Worm (Caenorhabditis elegans) whole organism, mixed stage, embryonic: ENCODE results near the gene C49C3.21.

ENCODE experiments used
- bed-3 ChIP-seq: fragments of 200-800 bp; sonication (Bioruptor generic); optimal IDR thresholded peaks from 3 replicates; lab custom pipeline; 2018; ENCODE audit warnings: mild to moderate bottlenecking, missing genetic modification characterization, moderate library complexity, missing compliant biosample characterization
- ceh-39 ChIP-seq: fragments of 150-350 bp; optimal IDR thresholded peaks from 2 replicates; lab custom pipeline; 2014; ENCODE audit warnings: missing biosample characterization, missing genetic modification characterization
- ceh-83 ChIP-seq: fragments of 200-800 bp; sonication (Bioruptor generic); optimal IDR thresholded peaks from 2 replicates; lab custom pipeline; 2018; ENCODE audit warnings: mild to moderate bottlenecking, missing genetic modification characterization, missing compliant biosample characterization
- ces-1 ChIP-seq: fragments of 150-350 bp; optimal IDR thresholded peaks from 2 replicates; lab custom pipeline; 2014; ENCODE audit warnings: missing biosample characterization, missing genetic modification reagents, missing genetic modification characterization
- cnd-1 ChIP-seq: fragments of 200-800 bp; sonication (Bioruptor generic); optimal IDR thresholded peaks from 2 replicates; lab custom pipeline; 2018; ENCODE audit warnings: mild to moderate bottlenecking, missing genetic modification characterization, missing compliant biosample characterization
- elt-1 ChIP-seq: sonication (generic microtip); optimal IDR thresholded peaks from 2 replicates; lab custom pipeline; 2017; ENCODE audit warnings: missing genetic modification characterization, mild to moderate bottlenecking, missing compliant biosample characterization, antibody characterized with exemption, moderate library complexity, borderline replicate concordance; ENCODE audit not compliant: insufficient read depth
- elt-3 ChIP-seq: fragments of 150-350 bp; optimal IDR thresholded peaks from 2 replicates; lab custom pipeline; 2014; ENCODE audit warnings: missing biosample characterization, missing genetic modification characterization
- flh-1 ChIP-seq: fragments of 200-800 bp; sonication (Bioruptor generic); optimal IDR thresholded peaks from 2 replicates; lab custom pipeline; 2018; ENCODE audit warnings: mild to moderate bottlenecking, missing genetic modification characterization, moderate library complexity, missing compliant biosample characterization
- ham-2 ChIP-seq: fragments of 200-800 bp; sonication (Bioruptor generic); optimal IDR thresholded peaks from 2 replicates; lab custom pipeline; 2018; ENCODE audit warnings: mild to moderate bottlenecking, missing genetic modification characterization, missing compliant biosample characterization
- hlh-1 ChIP-seq: fragments of 150-350 bp; optimal IDR thresholded peaks from 2 replicates; lab custom pipeline; 2014; ENCODE audit warnings: missing biosample characterization, missing genetic modification reagents, missing genetic modification characterization
- lin-13 ChIP-seq: fragments of 150-350 bp; optimal IDR thresholded peaks from 2 replicates; lab custom pipeline; 2014; ENCODE audit warnings: missing biosample characterization, missing genetic modification characterization
- lin-32 ChIP-seq: fragments of 200-800 bp; sonication (Bioruptor generic); optimal IDR thresholded peaks from 2 replicates; lab custom pipeline; 2018; ENCODE audit warnings: mild to moderate bottlenecking, missing genetic modification characterization, missing compliant biosample characterization
- lsy-2 ChIP-seq: fragments of 150-350 bp; optimal IDR thresholded peaks from 2 replicates; lab custom pipeline; 2014; ENCODE audit warnings: missing biosample characterization, missing genetic modification characterization
- mep-1 ChIP-seq: fragments of 150-350 bp; optimal IDR thresholded peaks from 2 replicates; lab custom pipeline; 2017; ENCODE audit warnings: missing biosample characterization, missing genetic modification reagents, missing genetic modification characterization, inconsistent platforms
- mls-2 ChIP-seq: sonication (generic microtip); optimal IDR thresholded peaks from 2 replicates; lab custom pipeline; 2016; ENCODE audit warnings: mild to moderate bottlenecking, missing genetic modification characterization, moderate library complexity, missing compliant biosample characterization
- nhr-12 ChIP-seq: fragments of 150-350 bp; optimal IDR thresholded peaks from 2 replicates; lab custom pipeline; 2014; ENCODE audit warnings: missing biosample characterization, missing genetic modification characterization
- nhr-2 ChIP-seq: fragments of 150-350 bp; optimal IDR thresholded peaks from 2 replicates; lab custom pipeline; 2014; ENCODE audit warnings: missing biosample characterization, missing genetic modification characterization
- nhr-237 ChIP-seq: fragments of 150-350 bp; optimal IDR thresholded peaks from 2 replicates; lab custom pipeline; 2014; ENCODE audit warnings: missing biosample characterization, missing genetic modification characterization
- nhr-28 ChIP-seq: fragments of 150-350 bp; optimal IDR thresholded peaks from 2 replicates; lab custom pipeline; 2014; ENCODE audit warnings: missing biosample characterization, missing genetic modification characterization
- nhr-76 ChIP-seq: sonication (generic microtip); optimal IDR thresholded peaks from 2 replicates; lab custom pipeline; 2017; ENCODE audit warnings: missing biosample characterization, missing genetic modification characterization
- pha-4 ChIP-seq: fragments of 150-350 bp; optimal IDR thresholded peaks from 2 replicates; lab custom pipeline; 2018; ENCODE audit warnings: missing biosample characterization, missing genetic modification reagents, missing genetic modification characterization
- sem-2 ChIP-seq: fragments of 200-800 bp; sonication (Bioruptor generic); optimal IDR thresholded peaks from 2 replicates; lab custom pipeline; 2018; ENCODE audit warnings: mild to moderate bottlenecking, missing genetic modification characterization, missing compliant biosample characterization
- snpc-4 ChIP-seq: fragments of 150-350 bp; optimal IDR thresholded peaks from 2 replicates; lab custom pipeline; 2014; ENCODE audit warnings: missing biosample characterization, missing genetic modification characterization
- sptf-1 ChIP-seq: sonication (generic microtip); optimal IDR thresholded peaks from 2 replicates; lab custom pipeline; 2017; ENCODE audit warnings: mild to moderate bottlenecking, missing genetic modification characterization, moderate library complexity, missing compliant biosample characterization
- tbx-8 ChIP-seq: fragments of 200-800 bp; sonication (Bioruptor generic); optimal IDR thresholded peaks from 2 replicates; lab custom pipeline; 2018; ENCODE audit warnings: mild to moderate bottlenecking, missing genetic modification characterization, moderate library complexity, missing compliant biosample characterization
- unc-120 ChIP-seq: sonication (generic microtip); optimal IDR thresholded peaks from 2 replicates; lab custom pipeline; 2017; ENCODE audit warnings: missing genetic modification characterization, missing compliant biosample characterization; ENCODE audit not compliant: poor library complexity, severe bottlenecking
- unc-39 ChIP-seq: fragments of 150-350 bp; optimal IDR thresholded peaks from 2 replicates; lab custom pipeline; 2014; ENCODE audit warnings: missing biosample characterization, missing genetic modification characterization
- unc-62 ChIP-seq: fragments of 150-350 bp; optimal IDR thresholded peaks from 2 replicates; lab custom pipeline; 2014; ENCODE audit warnings: missing biosample characterization, missing genetic modification reagents, missing genetic modification characterization
- zip-8 ChIP-seq: fragments of 150-350 bp; optimal IDR thresholded peaks from 2 replicates; lab custom pipeline; 2014; ENCODE audit warnings: missing biosample characterization, missing genetic modification characterization
- ztf-11 ChIP-seq: fragments of 150-350 bp; optimal IDR thresholded peaks from 2 replicates; lab custom pipeline; 2014; ENCODE audit warnings: missing biosample characterization, missing genetic modification characterization

C49C3.21 gene

ce11 chrIV:17343482-17343881 is 715 bp downstream of the C49C3.21 start, which contains the start of gene C49C3.11:
Gene C49C3.11 (plus strand): TSS chrIV:17343782.
- TF ChIP-seq lsy-2 (tag; lab: Kevin White, UChicago) (no peak), nhr-76 (tag; lab: Kevin White, UChicago) (no peak), elt-3 (tag; lab: Kevin White, UChicago) (no peak), nhr-2 (tag; lab: Kevin White, UChicago) (no peak), unc-39 (no peak), tbx-8 (GFP tag; lab: Kevin White, UChicago) (no peak), nhr-28 (tag; lab: Kevin White, UChicago) (no peak), sem-2 (GFP tag; lab: Kevin White, UChicago) (no peak), sptf-1 (no peak), unc-120 (tag; lab: Kevin White, UChicago) (no peak), pha-4 (tag; lab: Kevin White, UChicago) (no peak), nhr-237 (tag; lab: Kevin White, UChicago) (no peak), unc-62 (GFP tag; lab: Kevin White, UChicago) (no peak), ztf-11 (tag; lab: Kevin White, UChicago) (no peak), lin-13 (tag; lab: Kevin White, UChicago) (no peak), hlh-1 (tag; lab: Kevin White, UChicago) (no peak), snpc-4 (tag; lab: Kevin White, UChicago) (no peak), ceh-83 (no peak), ceh-39 (tag; lab: Kevin White, UChicago) (no peak)

- TF ChIP-seq hlh-1 (tag; lab: Kevin White, UChicago) (no peak), sptf-1 (no peak), elt-1 (no peak), ceh-83 (no peak), flh-1 (GFP tag; lab: Kevin White, UChicago) (no peak), unc-62 (GFP tag; lab: Kevin White, UChicago) (no peak), sem-2 (GFP tag; lab: Kevin White, UChicago) (no peak), unc-39 (no peak), tbx-8 (GFP tag; lab: Kevin White, UChicago) (no peak), ztf-11 (tag; lab: Kevin White, UChicago) (no peak), nhr-2 (tag; lab: Kevin White, UChicago) (no peak)
These were observed 3.9 kb downstream of the C49C3.21 start, which contains the start of the genes clec-197 and clec-198 for ce11 chrIV:17346599-17347218. Gene clec-197 (minus strand): TSS chrIV:17346699. Gene clec-198 (plus strand): TSS chrIV:17347168.

- no peak for TF ChIP-seq tbx-8 (GFP tag; lab: Kevin White, UChicago)
- TF ChIP-seq lin-32 (GFP tag; lab: Kevin White, UChicago) = no peak
- TF ChIP-seq mep-1 (tag; lab: Kevin White, UChicago) = no peak
- no peak for TF ChIP-seq nhr-237 (tag; lab: Kevin White, UChicago)
- TF ChIP-seq nhr-76 (tag; lab: Kevin White, UChicago) = no peak
- TF ChIP-seq nhr-12 = no peak
- no peak for TF ChIP-seq pha-4 (tag; lab: Kevin White, UChicago)
- TF ChIP-seq elt-1 = no peak
- TF ChIP-seq nhr-2 (tag; lab: Kevin White, UChicago) = no peak
- TF ChIP-seq unc-39 = no peak
- TF ChIP-seq lin-13 (tag; lab: Kevin White, UChicago) = no peak
- no peak for TF ChIP-seq unc-120 (tag; lab: Kevin White, UChicago)
- TF ChIP-seq ztf-11 (tag; lab: Kevin White, UChicago) = no peak
- no peak for TF ChIP-seq mls-2 (tag; lab: Kevin White, UChicago)
- TF ChIP-seq ces-1 (GFP tag; lab: Kevin White, UChicago) = no peak
- no peak for TF ChIP-seq zip-8 (tag; lab: Kevin White, UChicago)
These were observed 8.8 kb downstream of the C49C3.21 start, which contains the start of gene clec-199 for ce11 chrIV:17351586-17351985. Gene clec-199 (plus strand): TSS chrIV:17351886.

- TF ChIP-seq flh-1 (GFP tag; lab: Kevin White, UChicago) = no peak
These were observed 18.4 kb downstream of the C49C3.21 start, which contains the start of gene clec-202 for ce11 chrIV:17361143-17361542. Gene clec-202 (plus strand): TSS chrIV:17361443.

ce11 chrIV:17367294-17367693 is 24.5 kb downstream of the C49C3.21 start, which contains the start of gene zipt-17:
Gene zipt-17 (minus strand): TSS chrIV:17367394.
- no peak for TF ChIP-seq flh-1 (GFP tag; lab: Kevin White, UChicago)
- no peak for TF ChIP-seq unc-62 (GFP tag; lab: Kevin White, UChicago)
- no peak for TF ChIP-seq bed-3 (GFP tag; lab: Kevin White, UChicago)
- TF ChIP-seq pha-4 (tag; lab: Kevin White, UChicago) = no peak
- TF ChIP-seq ham-2 (GFP tag; lab: Kevin White, UChicago) = no peak
- no peak for TF ChIP-seq cnd-1
- no peak for TF ChIP-seq unc-39
- TF ChIP-seq ztf-11 (tag; lab: Kevin White, UChicago) = no peak
- TF ChIP-seq elt-3 (tag; lab: Kevin White, UChicago) = no peak
